Worm (Caenorhabditis elegans) whole organism, L3 larva: ENCODE measurements around the gene rpl-11.1.
"Not testable (repeated sequence)": the region's sequence is repeated elsewhere in the genome, so short reads cannot be mapped to it uniquely, and the experiment has no call there.

Experiments used
- ZK546.5 ChIP-seq: sonication (generic microtip); optimal IDR thresholded peaks from 2 replicates; lab custom pipeline; 2017; ENCODE audit warnings: missing biosample characterization, missing genetic modification characterization
- ama-1 ChIP-seq: fragments of 150-350 bp; optimal IDR thresholded peaks from 2 replicates; lab custom pipeline; 2018
- ceh-82 ChIP-seq: fragments of 150-350 bp; optimal IDR thresholded peaks from 2 replicates; lab custom pipeline; 2014; ENCODE audit warnings: missing biosample characterization, missing genetic modification characterization
- ceh-9 ChIP-seq: sonication (generic microtip); optimal IDR thresholded peaks from 2 replicates; lab custom pipeline; 2018; ENCODE audit warnings: missing biosample characterization, missing genetic modification characterization
- egl-27 ChIP-seq: sonication (generic microtip); optimal IDR thresholded peaks from 4 replicates; lab custom pipeline; 2017; ENCODE audit warnings: missing biosample characterization, missing genetic modification reagents, missing genetic modification characterization
- fos-1 ChIP-seq: fragments of 150-350 bp; optimal IDR thresholded peaks from 2 replicates; lab custom pipeline; 2014; ENCODE audit warnings: missing biosample characterization, missing genetic modification characterization
- lin-39 ChIP-seq: fragments of 150-350 bp; optimal IDR thresholded peaks from 2 replicates; lab custom pipeline; 2018; ENCODE audit warnings: missing biosample characterization, missing genetic modification reagents, missing genetic modification characterization
- nfya-1 ChIP-seq: sonication (generic microtip); optimal IDR thresholded peaks from 2 replicates; lab custom pipeline; 2017; ENCODE audit warnings: missing genetic modification characterization, mild to moderate bottlenecking, missing compliant biosample characterization, antibody characterized with exemption, moderate library complexity; ENCODE audit not compliant: insufficient read depth
- nhr-11 ChIP-seq: fragments of 150-350 bp; optimal IDR thresholded peaks from 2 replicates; lab custom pipeline; 2014; ENCODE audit warnings: missing biosample characterization, missing genetic modification characterization
- nhr-12 ChIP-seq: fragments of 150-350 bp; optimal IDR thresholded peaks from 2 replicates; lab custom pipeline; 2014; ENCODE audit warnings: missing biosample characterization, missing genetic modification characterization
- nhr-28 ChIP-seq: fragments of 150-350 bp; optimal IDR thresholded peaks from 2 replicates; lab custom pipeline; 2014; ENCODE audit warnings: missing biosample characterization, missing genetic modification characterization
- nhr-76 ChIP-seq: fragments of 150-350 bp; sonication (generic microtip); optimal IDR thresholded peaks from 5 replicates; lab custom pipeline; 2014; ENCODE audit warnings: missing biosample characterization, missing genetic modification characterization
- nhr-77 ChIP-seq: fragments of 150-350 bp; optimal IDR thresholded peaks from 2 replicates; lab custom pipeline; 2014; ENCODE audit warnings: missing biosample characterization, missing genetic modification characterization
- skn-1 ChIP-seq: fragments of 150-350 bp; optimal IDR thresholded peaks from 2 replicates; lab custom pipeline; 2014; ENCODE audit warnings: missing biosample characterization, missing genetic modification characterization

DNA sequence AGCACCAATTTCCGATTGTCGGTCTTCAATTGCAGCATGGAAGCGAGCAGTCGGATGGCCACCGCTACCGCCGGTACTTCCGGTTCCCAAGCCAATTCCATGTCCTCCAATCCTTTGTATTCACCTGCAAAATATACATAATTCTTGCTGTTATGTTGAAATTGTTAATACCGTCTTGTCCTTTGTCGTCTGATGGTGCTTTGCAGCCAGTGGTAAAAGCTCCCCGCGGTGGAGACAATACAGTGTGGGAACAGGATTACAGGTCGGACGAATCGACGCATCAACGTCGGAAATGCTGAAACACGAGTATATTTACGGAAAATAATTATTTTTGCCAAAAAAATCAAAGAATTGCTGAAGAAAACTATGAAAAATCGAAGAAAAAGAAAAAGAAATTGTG is 21.5 kb downstream of the rpl-11.1 start, which contains the start of gene T24A6.17:
- not testable (repeated sequence) for TF ChIP-seq lin-39 (tag; lab: Kevin White, UChicago); nhr-28 (tag; lab: Kevin White, UChicago); egl-27 (tag; lab: Kevin White, UChicago); nhr-12 (tag; lab: Kevin White, UChicago); fos-1 (tag; lab: Kevin White, UChicago); ama-1 (lab: Kevin White, UChicago); ZK546.5 (tag; lab: Kevin White, UChicago); skn-1 (tag; lab: Kevin White, UChicago); ceh-82 (tag; lab: Kevin White, UChicago); nhr-11 (tag; lab: Kevin White, UChicago); nhr-76; nfya-1 (tag; lab: Kevin White, UChicago); ceh-9; nhr-77 (tag; lab: Kevin White, UChicago)
